Fruit fly (Drosophila melanogaster) whole organism, prepupa: ENCODE data around the gene bib.

Source experiments
- Blimp-1 ChIP-seq: fragments of 200-800 bp; sonication (Bioruptor generic); optimal IDR thresholded peaks from 3 replicates; lab custom pipeline; 2017; ENCODE audit warnings: missing biosample characterization, missing genetic modification characterization, mild to moderate bottlenecking, moderate library complexity, missing genetic modification reagents
- CG10631 ChIP-seq: fragments of 200-800 bp; sonication (Bioruptor generic); optimal IDR thresholded peaks from 2 replicates; lab custom pipeline; 2016; ENCODE audit warnings: missing biosample characterization, missing genetic modification characterization
- CG10669 ChIP-seq: fragments of 200-800 bp; sonication (Bioruptor generic); optimal IDR thresholded peaks from 3 replicates; lab custom pipeline; 2018; ENCODE audit warnings: missing biosample characterization, mild to moderate bottlenecking, missing genetic modification characterization, moderate library complexity
- CG11762 ChIP-seq: fragments of 200-800 bp; sonication (Bioruptor generic); optimal IDR thresholded peaks from 3 replicates; lab custom pipeline; 2016; ENCODE audit warnings: missing biosample characterization, missing genetic modification characterization; ENCODE audit not compliant: insufficient read depth
- CG15336 ChIP-seq: fragments of 200-800 bp; sonication (Bioruptor generic); IDR thresholded peaks from 2 replicates; pipeline ENCODE4 v1.3.6; 2022; ENCODE audit warnings: missing biosample characterization, missing genetic modification characterization
- CG1621 ChIP-seq: fragments of 200-800 bp; sonication (Bioruptor generic); optimal IDR thresholded peaks from 3 replicates; lab custom pipeline; 2018; ENCODE audit warnings: missing biosample characterization, mild to moderate bottlenecking, missing genetic modification characterization
- CG16779 ChIP-seq: fragments of 200-800 bp; sonication (Bioruptor generic); optimal IDR thresholded peaks from 3 replicates; lab custom pipeline; 2017; ENCODE audit warnings: missing biosample characterization, mild to moderate bottlenecking, missing genetic modification characterization
- CG3032 ChIP-seq: fragments of 200-800 bp; optimal IDR thresholded peaks from 2 replicates; lab custom pipeline; 2019; ENCODE audit warnings: missing biosample characterization, mild to moderate bottlenecking, missing genetic modification characterization, moderate library complexity
- CG3919 ChIP-seq: fragments of 200-800 bp; sonication (Bioruptor generic); optimal IDR thresholded peaks from 3 replicates; lab custom pipeline; 2016; ENCODE audit warnings: missing biosample characterization, missing genetic modification characterization
- CG4318 ChIP-seq: fragments of 200-800 bp; sonication (Bioruptor generic); optimal IDR thresholded peaks from 3 replicates; lab custom pipeline; 2017; ENCODE audit warnings: missing biosample characterization, mild to moderate bottlenecking, missing genetic modification characterization
- CG6163 ChIP-seq: fragments of 200-800 bp; sonication (Bioruptor generic); IDR thresholded peaks from 3 replicates; pipeline ENCODE4 v1.3.6; 2022; ENCODE audit warnings: missing biosample characterization, missing genetic modification characterization
- CG6276 ChIP-seq: fragments of 200-800 bp; sonication (Bioruptor generic); optimal IDR thresholded peaks from 2 replicates; lab custom pipeline; 2017; ENCODE audit warnings: missing biosample characterization, mild to moderate bottlenecking, missing genetic modification characterization
- CG6792 ChIP-seq: fragments of 200-800 bp; sonication (Bioruptor generic); optimal IDR thresholded peaks from 3 replicates; lab custom pipeline; 2016; ENCODE audit warnings: missing biosample characterization, missing genetic modification characterization
- CG6808 ChIP-seq: fragments of 200-800 bp; sonication (Bioruptor generic); optimal IDR thresholded peaks from 3 replicates; lab custom pipeline; 2017; ENCODE audit warnings: missing biosample characterization, missing genetic modification characterization, mild to moderate bottlenecking, moderate library complexity, missing genetic modification reagents
- CG7368 ChIP-seq: fragments of 200-800 bp; sonication (Bioruptor generic); optimal IDR thresholded peaks from 3 replicates; lab custom pipeline; 2016; ENCODE audit warnings: missing biosample characterization, missing genetic modification characterization
- CG8119 ChIP-seq: fragments of 200-800 bp; sonication (Bioruptor generic); IDR thresholded peaks from 3 replicates; pipeline ENCODE4 v1.3.6; 2022; ENCODE audit warnings: missing biosample characterization, missing genetic modification characterization
- CG8319 ChIP-seq: fragments of 200-800 bp; sonication (Bioruptor generic); optimal IDR thresholded peaks from 3 replicates; lab custom pipeline; 2016; ENCODE audit warnings: missing biosample characterization, missing genetic modification characterization
- CG8632 ChIP-seq: fragments of 200-800 bp; sonication (Bioruptor generic); optimal IDR thresholded peaks from 3 replicates; lab custom pipeline; 2016; ENCODE audit warnings: missing biosample characterization, missing genetic modification characterization
- CG9139 ChIP-seq: fragments of 200-800 bp; sonication (Bioruptor generic); optimal IDR thresholded peaks from 3 replicates; lab custom pipeline; 2017; ENCODE audit warnings: missing biosample characterization, mild to moderate bottlenecking, missing genetic modification characterization
- Eip78C ChIP-seq: fragments of 200-800 bp; sonication (Bioruptor generic); peaks from one replicate; lab custom pipeline; 2016; ENCODE audit warnings: missing biosample characterization, missing genetic modification characterization
- Eip93F ChIP-seq: fragments of 200-800 bp; sonication (Bioruptor generic); optimal IDR thresholded peaks from 2 replicates; lab custom pipeline; 2016; ENCODE audit warnings: missing biosample characterization, mild to moderate bottlenecking, missing genetic modification characterization
- Ets21C ChIP-seq: fragments of 200-800 bp; sonication (Bioruptor generic); optimal IDR thresholded peaks from 3 replicates; lab custom pipeline; 2016; ENCODE audit warnings: missing biosample characterization, missing genetic modification characterization
- Gug ChIP-seq: fragments of 200-800 bp; sonication (Bioruptor generic); IDR thresholded peaks from 2 replicates; pipeline ENCODE4 v1.3.6; 2022; ENCODE audit warnings: missing biosample characterization, missing genetic modification characterization
- Hr38 ChIP-seq: sonication (Bioruptor generic); optimal IDR thresholded peaks from 2 replicates; lab custom pipeline; 2016; ENCODE audit warnings: missing biosample characterization, missing genetic modification characterization
- Hr39 ChIP-seq: fragments of 200-800 bp; sonication (Bioruptor generic); optimal IDR thresholded peaks from 2 replicates; lab custom pipeline; 2016; ENCODE audit warnings: missing biosample characterization, missing genetic modification characterization
- Lpt ChIP-seq: fragments of 200-800 bp; sonication (Bioruptor generic); optimal IDR thresholded peaks from 3 replicates; lab custom pipeline; 2016; ENCODE audit warnings: missing biosample characterization, missing genetic modification characterization
- Met ChIP-seq: fragments of 200-800 bp; sonication (Bioruptor generic); optimal IDR thresholded peaks from 3 replicates; lab custom pipeline; 2016; ENCODE audit warnings: missing biosample characterization, missing genetic modification characterization
- OdsH ChIP-seq: fragments of 200-800 bp; sonication (Bioruptor generic); optimal IDR thresholded peaks from 3 replicates; lab custom pipeline; 2016; ENCODE audit warnings: missing biosample characterization, missing genetic modification characterization
- Smox ChIP-seq: fragments of 200-800 bp; sonication (Bioruptor generic); optimal IDR thresholded peaks from 3 replicates; lab custom pipeline; 2016; ENCODE audit warnings: missing biosample characterization, missing genetic modification characterization
- Sox102F ChIP-seq: fragments of 200-800 bp; sonication (Bioruptor generic); optimal IDR thresholded peaks from 2 replicates; lab custom pipeline; 2016; ENCODE audit warnings: missing biosample characterization, mild to moderate bottlenecking, missing genetic modification characterization
- Sox14 ChIP-seq: fragments of 200-800 bp; sonication (Bioruptor generic); optimal IDR thresholded peaks from 3 replicates; lab custom pipeline; 2016; ENCODE audit warnings: missing biosample characterization, missing genetic modification characterization
- Sox15 ChIP-seq: fragments of 200-800 bp; sonication (Bioruptor generic); optimal IDR thresholded peaks from 3 replicates; lab custom pipeline; 2016; ENCODE audit warnings: missing biosample characterization, missing genetic modification characterization
- acj6 ChIP-seq: fragments of 200-800 bp; sonication (Bioruptor generic); optimal IDR thresholded peaks from 3 replicates; lab custom pipeline; 2016; ENCODE audit warnings: missing biosample characterization, missing genetic modification characterization
- cyc ChIP-seq: fragments of 200-800 bp; sonication (Bioruptor generic); optimal IDR thresholded peaks from 3 replicates; lab custom pipeline; 2016; ENCODE audit warnings: missing biosample characterization, missing genetic modification characterization
- dac ChIP-seq: fragments of 200-800 bp; sonication (Bioruptor generic); optimal IDR thresholded peaks from 2 replicates; lab custom pipeline; 2017; ENCODE audit warnings: missing biosample characterization, mild to moderate bottlenecking, missing genetic modification characterization
- dsx ChIP-seq: fragments of 200-800 bp; optimal IDR thresholded peaks from 3 replicates; lab custom pipeline; 2019; ENCODE audit warnings: missing biosample characterization, mild to moderate bottlenecking, missing genetic modification characterization, moderate library complexity; ENCODE audit not compliant: poor library complexity, severe bottlenecking
- eg ChIP-seq: fragments of 200-800 bp; sonication (Bioruptor generic); IDR thresholded peaks from 3 replicates; pipeline ENCODE4 v1.3.6; 2022; ENCODE audit warnings: missing biosample characterization, missing genetic modification characterization
- esn ChIP-seq: fragments of 200-800 bp; sonication (Bioruptor generic); optimal IDR thresholded peaks from 2 replicates; lab custom pipeline; 2016; ENCODE audit warnings: missing biosample characterization, mild to moderate bottlenecking, missing genetic modification characterization, moderate library complexity
- fd59A ChIP-seq: fragments of 200-800 bp; sonication (Bioruptor generic); optimal IDR thresholded peaks from 2 replicates; lab custom pipeline; 2017; ENCODE audit warnings: missing biosample characterization, mild to moderate bottlenecking, missing genetic modification characterization, missing genetic modification reagents
- fd85E ChIP-seq: fragments of 200-800 bp; sonication (Bioruptor generic); optimal IDR thresholded peaks from 3 replicates; lab custom pipeline; 2016; ENCODE audit warnings: missing biosample characterization, missing genetic modification characterization
- lz ChIP-seq: fragments of 200-800 bp; sonication (Bioruptor generic); optimal IDR thresholded peaks from 3 replicates; lab custom pipeline; 2016; ENCODE audit warnings: missing biosample characterization, missing genetic modification characterization
- net ChIP-seq: fragments of 200-800 bp; sonication (Bioruptor generic); optimal IDR thresholded peaks from 3 replicates; lab custom pipeline; 2016; ENCODE audit warnings: missing biosample characterization, missing genetic modification characterization
- pdm3 ChIP-seq: fragments of 200-800 bp; sonication (Bioruptor generic); optimal IDR thresholded peaks from 3 replicates; lab custom pipeline; 2016; ENCODE audit warnings: missing biosample characterization, missing genetic modification characterization
- spab ChIP-seq: fragments of 200-800 bp; sonication (Bioruptor generic); optimal IDR thresholded peaks from 2 replicates; lab custom pipeline; 2017; ENCODE audit warnings: missing biosample characterization, mild to moderate bottlenecking, missing genetic modification characterization, missing genetic modification reagents
- ss ChIP-seq, 2 experiments: fragments of 200-800 bp; sonication (Bioruptor generic); optimal IDR thresholded peaks; 2 replicates in 1 of 2; 3 replicates in 1 of 2; lab custom pipeline; 2017 to 2018; ENCODE audit warnings: mild to moderate bottlenecking in 2 of 2, missing biosample characterization in 2 of 2, missing genetic modification characterization in 2 of 2, moderate library complexity in 1 of 2
- svp ChIP-seq: fragments of 200-800 bp; sonication (Bioruptor generic); peaks from one replicate; lab custom pipeline; 2016; ENCODE audit warnings: missing biosample characterization, missing genetic modification characterization
- topi ChIP-seq: fragments of 200-800 bp; sonication (Bioruptor generic); optimal IDR thresholded peaks from 3 replicates; lab custom pipeline; 2016; ENCODE audit warnings: missing biosample characterization, missing genetic modification characterization
- vri ChIP-seq: fragments of 200-800 bp; sonication (Bioruptor generic); optimal IDR thresholded peaks from 3 replicates; lab custom pipeline; 2016; ENCODE audit warnings: missing biosample characterization, mild to moderate bottlenecking, missing genetic modification characterization

bib gene

DNA sequence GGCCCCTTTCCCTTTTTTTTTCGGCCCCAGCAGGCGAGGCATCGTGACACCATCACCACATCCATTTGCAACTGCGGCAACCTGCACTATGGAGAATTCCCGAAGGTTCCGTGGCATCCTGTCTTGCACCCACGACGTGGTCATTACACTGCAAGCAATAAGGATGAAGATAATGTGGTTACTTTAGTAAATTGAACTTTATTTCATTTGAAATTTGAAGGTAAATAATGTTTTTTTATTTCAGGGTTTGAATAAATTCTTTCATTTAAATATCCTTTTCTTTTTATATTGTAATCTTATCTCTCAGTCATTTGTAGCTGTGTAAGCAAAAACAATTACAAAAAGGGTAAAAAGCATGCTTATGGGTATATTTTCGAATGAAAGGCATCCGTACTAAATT, 2.6 kb upstream of the bib start (continued):
- peak; percentile 79 for TF ChIP-seq svp (GFP tag; lab: Kevin White, UChicago)
- no peak for TF ChIP-seq CG15336 (GFP tag; lab: Robert Waterston, UW)
- TF ChIP-seq Smox (GFP tag; lab: Kevin White, UChicago), result peak; percentile 41
- peak; percentile 27 for TF ChIP-seq OdsH (GFP tag; lab: Kevin White, UChicago)
- peak; percentile 61 for TF ChIP-seq CG3919 (GFP tag; lab: Kevin White, UChicago)
- peak; percentile 58 for TF ChIP-seq Met (GFP tag; lab: Kevin White, UChicago)
- TF ChIP-seq CG11762 (GFP tag; lab: Kevin White, UChicago), result peak; percentile 19
- peak; percentile 16 for TF ChIP-seq Sox14 (GFP tag; lab: Kevin White, UChicago)
- TF ChIP-seq dsx (GFP tag; lab: Kevin White, UChicago), result peak; percentile 59
- no peak for TF ChIP-seq CG4318 (GFP tag; lab: Kevin White, UChicago)
- no peak for TF ChIP-seq CG7368 (GFP tag; lab: Kevin White, UChicago)
- no peak for TF ChIP-seq vri (GFP tag; lab: Kevin White, UChicago)
- TF ChIP-seq Hr39 (GFP tag; lab: Kevin White, UChicago), result peak; percentile 35
- TF ChIP-seq pdm3 (GFP tag; lab: Kevin White, UChicago), result peak; percentile 5
- TF ChIP-seq Ets21C (GFP tag; lab: Kevin White, UChicago), result no peak
- TF ChIP-seq CG16779, result no peak
- TF ChIP-seq CG8632 (GFP tag; lab: Kevin White, UChicago), result peak; percentile 38
- TF ChIP-seq dac (GFP tag; lab: Kevin White, UChicago), result no peak
- TF ChIP-seq CG8319 (GFP tag; lab: Kevin White, UChicago), result no peak
- TF ChIP-seq Blimp-1 (GFP tag; lab: Kevin White, UChicago), result no peak
- TF ChIP-seq fd59A (GFP tag; lab: Kevin White, UChicago), result no peak
- TF ChIP-seq Sox102F (GFP tag; lab: Kevin White, UChicago), result peak; percentile 53
- peak; percentile 30 for TF ChIP-seq cyc (GFP tag; lab: Kevin White, UChicago)
- peak; percentile 43 for TF ChIP-seq acj6
- TF ChIP-seq CG6163 (GFP tag; lab: Robert Waterston, UW), result no peak

DNA sequence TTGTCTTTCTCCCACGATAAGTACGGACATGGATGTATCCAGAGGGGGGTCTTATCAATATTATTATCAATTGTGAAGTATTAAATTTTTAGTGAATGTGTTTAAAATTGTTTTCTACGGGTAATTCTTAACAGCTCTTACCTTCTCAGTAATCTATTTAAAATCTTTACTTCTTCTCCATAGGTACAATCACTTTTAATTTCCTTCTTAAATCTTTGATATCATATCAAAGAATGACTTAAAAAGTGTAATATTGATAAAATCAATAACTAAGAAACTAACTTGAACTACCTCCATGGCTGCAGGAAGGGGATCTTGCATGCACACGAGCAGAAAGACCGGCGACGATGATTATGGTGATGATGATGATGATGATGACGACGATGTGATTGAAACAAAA, 1.9 kb upstream of the bib start:
- peak; percentile 87 for TF ChIP-seq topi (GFP tag; lab: Kevin White, UChicago)
- peak; percentile 55 for TF ChIP-seq Blimp-1 (GFP tag; lab: Kevin White, UChicago)
- no peak for TF ChIP-seq CG1621 (tag; lab: Kevin White, UChicago)
- TF ChIP-seq Eip93F, result peak; percentile 44
- TF ChIP-seq cyc (GFP tag; lab: Kevin White, UChicago), result peak; percentile 80
- peak; percentile 81 for TF ChIP-seq esn (GFP tag; lab: Kevin White, UChicago)
- TF ChIP-seq Eip78C (GFP tag; lab: Kevin White, UChicago), result peak; percentile 94
- peak; percentile 37 for TF ChIP-seq fd85E (GFP tag; lab: Kevin White, UChicago)
- TF ChIP-seq CG4318 (GFP tag; lab: Kevin White, UChicago), result no peak
- peak; percentile 56 for TF ChIP-seq OdsH (GFP tag; lab: Kevin White, UChicago)
- TF ChIP-seq CG3032 (tag; lab: Kevin White, UChicago), result peak; percentile 72
- TF ChIP-seq CG10631, result peak; percentile 65
- peak; percentile 65 for TF ChIP-seq CG10669 (GFP tag; lab: Kevin White, UChicago)
- TF ChIP-seq Gug (GFP tag; lab: Robert Waterston, UW), result no peak
- TF ChIP-seq Hr38 (GFP tag; lab: Kevin White, UChicago), result no peak
- peak; percentile 69 for TF ChIP-seq dsx (GFP tag; lab: Kevin White, UChicago)
- TF ChIP-seq CG8632 (GFP tag; lab: Kevin White, UChicago), result peak; percentile 68
- peak; percentile 52 to 81 for TF ChIP-seq ss (GFP tag; optimal IDR thresholded peaks at IDR 0.05; lab: Kevin White, UChicago)
- peak; percentile 64 for TF ChIP-seq pdm3 (GFP tag; lab: Kevin White, UChicago)
- peak; percentile 92 for TF ChIP-seq svp (GFP tag; lab: Kevin White, UChicago)
- peak; percentile 69 for TF ChIP-seq CG6808 (GFP tag; lab: Kevin White, UChicago)
- TF ChIP-seq CG6792 (GFP tag; lab: Kevin White, UChicago), result peak; percentile 59
- no peak for TF ChIP-seq Lpt (GFP tag; lab: Kevin White, UChicago)
- no peak for TF ChIP-seq eg (GFP tag; lab: Robert Waterston, UW)
- peak; percentile 83 for TF ChIP-seq Smox (GFP tag; lab: Kevin White, UChicago)
- TF ChIP-seq acj6, result peak; percentile 84
- peak; percentile 59 for TF ChIP-seq spab (GFP tag; lab: Kevin White, UChicago)
- TF ChIP-seq CG8119 (GFP tag; lab: Robert Waterston, UW), result no peak
- TF ChIP-seq net (GFP tag; lab: Kevin White, UChicago), result peak; percentile 70
- TF ChIP-seq lz (GFP tag; lab: Kevin White, UChicago), result peak; percentile 77
- TF ChIP-seq Ets21C (GFP tag; lab: Kevin White, UChicago), result peak; percentile 45
- peak; percentile 59 for TF ChIP-seq Sox15
- peak; percentile 9 for TF ChIP-seq Sox14 (GFP tag; lab: Kevin White, UChicago)
- TF ChIP-seq CG16779, result peak; percentile 63
- no peak for TF ChIP-seq dac (GFP tag; lab: Kevin White, UChicago)
- peak; percentile 40 for TF ChIP-seq CG9139 (GFP tag; lab: Kevin White, UChicago)
- no peak for TF ChIP-seq CG6276 (GFP tag; lab: Kevin White, UChicago)
